Fruit fly (Drosophila melanogaster) whole organism, embryonic: ENCODE results near the gene aph-1.

Source experiments
- Awh ChIP-seq: fragments of 200-800 bp; sonication (Bioruptor generic); IDR thresholded peaks from 2 replicates; pipeline ENCODE4, ENCODE4 v1.3.6; 2022; ENCODE audit warnings: missing biosample characterization, missing genetic modification characterization
- Bteb2 ChIP-seq: fragments of 200-800 bp; sonication (Bioruptor generic); optimal IDR thresholded peaks from 2 replicates; lab custom pipeline; 2016; ENCODE audit warnings: missing biosample characterization, missing genetic modification characterization
- CG10979 ChIP-seq: fragments of 200-800 bp; sonication (Bioruptor generic); optimal IDR thresholded peaks from 2 replicates; lab custom pipeline; 2018; ENCODE audit warnings: missing biosample characterization, mild to moderate bottlenecking, missing genetic modification characterization, moderate library complexity
- CG11695 ChIP-seq: fragments of 200-800 bp; sonication (Bioruptor generic); IDR thresholded peaks from 3 replicates; pipeline ENCODE4 v1.3.6; 2022; ENCODE audit warnings: missing biosample characterization, missing genetic modification characterization
- CG12236 ChIP-seq: fragments of 200-800 bp; sonication (Bioruptor generic); optimal IDR thresholded peaks from 2 replicates; lab custom pipeline; 2016; ENCODE audit warnings: missing biosample characterization, missing genetic modification characterization
- CG13424 ChIP-seq: fragments of 200-800 bp; sonication (Bioruptor generic); optimal IDR thresholded peaks from 2 replicates; lab custom pipeline; 2019; ENCODE audit warnings: missing biosample characterization, mild to moderate bottlenecking, missing genetic modification characterization, moderate library complexity
- CG14965 ChIP-seq: fragments of 200-800 bp; sonication (Bioruptor generic); optimal IDR thresholded peaks from 2 replicates; lab custom pipeline; 2016; ENCODE audit warnings: missing biosample characterization, missing genetic modification characterization, borderline replicate concordance
- CG15011 ChIP-seq: fragments of 200-800 bp; sonication (Bioruptor generic); optimal IDR thresholded peaks from 3 replicates; lab custom pipeline; 2018; ENCODE audit warnings: missing biosample characterization, mild to moderate bottlenecking, missing genetic modification characterization
- CG2116 ChIP-seq: fragments of 200-800 bp; sonication (Bioruptor generic); optimal IDR thresholded peaks from 3 replicates; lab custom pipeline; 2018; ENCODE audit warnings: missing biosample characterization, mild to moderate bottlenecking, missing genetic modification characterization
- CG2199 ChIP-seq: fragments of 200-800 bp; sonication (Bioruptor generic); IDR thresholded peaks from 3 replicates; pipeline ENCODE4 v1.3.6; 2022; ENCODE audit warnings: missing biosample characterization, missing genetic modification characterization
- CG2202 ChIP-seq: fragments of 200-800 bp; sonication (Bioruptor generic); optimal IDR thresholded peaks from 2 replicates; lab custom pipeline; 2018; ENCODE audit warnings: missing biosample characterization, mild to moderate bottlenecking, missing genetic modification characterization
- CG31388 ChIP-seq: fragments of 200-800 bp; sonication (Bioruptor generic); optimal IDR thresholded peaks from 2 replicates; lab custom pipeline; 2016; ENCODE audit warnings: missing biosample characterization, missing genetic modification characterization
- CG3726 ChIP-seq: fragments of 200-800 bp; sonication (Bioruptor generic); IDR thresholded peaks from 3 replicates; pipeline ENCODE4, ENCODE4 v1.3.6; 2022; ENCODE audit warnings: missing biosample characterization, missing genetic modification characterization
- CG4282 ChIP-seq: fragments of 200-800 bp; sonication (Bioruptor generic); optimal IDR thresholded peaks from 2 replicates; lab custom pipeline; 2016; ENCODE audit warnings: missing biosample characterization, missing genetic modification characterization
- CG6689 ChIP-seq: fragments of 200-800 bp; sonication (Bioruptor generic); IDR thresholded peaks from 2 replicates; pipeline ENCODE4 v1.3.6; 2022; ENCODE audit warnings: missing biosample characterization, missing genetic modification characterization
- CG7372 ChIP-seq: fragments of 200-800 bp; sonication (Bioruptor generic); IDR thresholded peaks from 2 replicates; pipeline ENCODE4 v1.3.6; 2022; ENCODE audit warnings: missing biosample characterization, missing genetic modification characterization
- CG7987 ChIP-seq: fragments of 200-800 bp; sonication (Bioruptor generic); optimal IDR thresholded peaks from 2 replicates; lab custom pipeline; 2018; ENCODE audit warnings: missing biosample characterization, mild to moderate bottlenecking, missing genetic modification characterization, moderate library complexity
- CG8290 ChIP-seq, 3 experiments: fragments of 200-800 bp; sonication (Bioruptor generic); optimal IDR thresholded peaks; 2 replicates each; lab custom pipeline; 2016 to 2019; ENCODE audit warnings: missing biosample characterization in 3 of 3, missing genetic modification characterization in 3 of 3, mild to moderate bottlenecking in 2 of 3, moderate library complexity in 1 of 3
- CG9609 ChIP-seq: fragments of 200-800 bp; sonication (Bioruptor generic); optimal IDR thresholded peaks from 3 replicates; lab custom pipeline; 2016; ENCODE audit warnings: missing biosample characterization, missing genetic modification characterization
- CG9876 ChIP-seq: fragments of 200-800 bp; sonication (Bioruptor generic); optimal IDR thresholded peaks from 2 replicates; lab custom pipeline; 2016; ENCODE audit warnings: missing biosample characterization, missing genetic modification characterization
- CoRest ChIP-seq: fragments of 200-800 bp; sonication (Bioruptor generic); optimal IDR thresholded peaks from 3 replicates; lab custom pipeline; 2018; ENCODE audit warnings: missing biosample characterization, mild to moderate bottlenecking, missing genetic modification characterization, moderate library complexity
- CrebB ChIP-seq: fragments of 200-800 bp; sonication (Bioruptor generic); optimal IDR thresholded peaks from 3 replicates; lab custom pipeline; 2018; ENCODE audit warnings: missing biosample characterization, mild to moderate bottlenecking, missing genetic modification characterization
- E2f1 ChIP-seq: fragments of 200-800 bp; sonication (Bioruptor generic); IDR thresholded peaks from 2 replicates; pipeline ENCODE4 v1.3.6; 2022; ENCODE audit warnings: missing biosample characterization, missing genetic modification characterization
- E2f2 ChIP-seq: fragments of 200-800 bp; sonication (Bioruptor generic); IDR thresholded peaks from 2 replicates; pipeline ENCODE4 v1.3.6; 2022; ENCODE audit warnings: missing biosample characterization, missing genetic modification characterization
- Eip74EF ChIP-seq, 2 experiments: fragments of 200-800 bp in 1 of 2; fragments of >200 bp in 1 of 2; sonication (Bioruptor generic) in 1 of 2; optimal IDR thresholded peaks; 2 replicates each; lab custom pipeline; 2017 to 2019; ENCODE audit warnings: missing biosample characterization in 2 of 2, missing genetic modification characterization in 2 of 2, mild to moderate bottlenecking in 1 of 2, moderate library complexity in 1 of 2
- Fer3 ChIP-seq: fragments of 200-800 bp; sonication (Bioruptor generic); optimal IDR thresholded peaks from 2 replicates; lab custom pipeline; 2018; ENCODE audit warnings: missing biosample characterization, mild to moderate bottlenecking, missing genetic modification characterization, moderate library complexity
- Gug ChIP-seq: fragments of 200-800 bp; sonication (Bioruptor generic); IDR thresholded peaks from 4 replicates; pipeline ENCODE4 v1.3.6; 2022; ENCODE audit warnings: missing biosample characterization, missing genetic modification characterization
- Hmr ChIP-seq: fragments of 200-800 bp; sonication (Bioruptor generic); optimal IDR thresholded peaks from 3 replicates; lab custom pipeline; 2017; ENCODE audit warnings: mild to moderate bottlenecking, missing biosample characterization, missing genetic modification reagents, missing genetic modification characterization
- Hsf ChIP-seq: fragments of 200-800 bp; sonication (Bioruptor generic); optimal IDR thresholded peaks from 3 replicates; lab custom pipeline; 2016; ENCODE audit warnings: missing biosample characterization, missing genetic modification characterization
- Neu2 ChIP-seq: fragments of 200-800 bp; sonication (Bioruptor generic); optimal IDR thresholded peaks from 3 replicates; lab custom pipeline; 2016; ENCODE audit warnings: missing biosample characterization, missing genetic modification characterization, borderline replicate concordance
- Pdp1 ChIP-seq, 2 experiments: fragments of 200-800 bp; sonication (Bioruptor generic); optimal IDR thresholded peaks; 3 replicates each; lab custom pipeline; 2016; ENCODE audit warnings: missing biosample characterization in 2 of 2, missing genetic modification characterization in 2 of 2, mild to moderate bottlenecking in 1 of 2, moderate library complexity in 1 of 2
- Sox100B ChIP-seq: fragments of 200-800 bp; sonication (Bioruptor generic); optimal IDR thresholded peaks from 3 replicates; lab custom pipeline; 2018; ENCODE audit warnings: missing biosample characterization, mild to moderate bottlenecking, missing genetic modification characterization
- Tbp ChIP-seq: fragments of >200 bp; optimal IDR thresholded peaks from 2 replicates; lab custom pipeline; 2018; ENCODE audit warnings: missing biosample characterization, missing genetic modification characterization
- Xrp1 ChIP-seq: fragments of 200-800 bp; sonication (Bioruptor generic); IDR thresholded peaks from 2 replicates; pipeline ENCODE4 v1.3.6; 2022; ENCODE audit warnings: missing biosample characterization, missing genetic modification characterization
- bowl ChIP-seq: fragments of 200-800 bp; sonication (Bioruptor generic); IDR thresholded peaks from 2 replicates; pipeline ENCODE4 v1.3.6; 2022; ENCODE audit warnings: missing biosample characterization, missing genetic modification characterization
- chif ChIP-seq, 2 experiments: fragments of 200-800 bp; sonication (Bioruptor generic); optimal IDR thresholded peaks; 3 replicates each; lab custom pipeline; 2016; ENCODE audit warnings: missing biosample characterization in 2 of 2, missing genetic modification characterization in 2 of 2
- dan ChIP-seq: fragments of 200-800 bp; sonication (Bioruptor generic); IDR thresholded peaks from 2 replicates; pipeline ENCODE4 v1.3.6; 2022; ENCODE audit warnings: missing biosample characterization, missing genetic modification characterization
- gsb-n ChIP-seq: fragments of 200-800 bp; sonication (Bioruptor generic); optimal IDR thresholded peaks from 3 replicates; lab custom pipeline; 2018; ENCODE audit warnings: missing biosample characterization, mild to moderate bottlenecking, missing genetic modification characterization
- hkb ChIP-seq, 2 experiments: fragments of 200-800 bp in 1 of 2; fragments of >200 bp in 1 of 2; sonication (Bioruptor generic) in 1 of 2; IDR thresholded peaks in 1 of 2; optimal IDR thresholded peaks in 1 of 2; 2 replicates each; pipeline versions ENCODE4 v1.3.6 to Lab custom; 2017 to 2022; ENCODE audit warnings: missing biosample characterization in 1 of 2, missing genetic modification characterization in 1 of 2
- kah ChIP-seq: fragments of 200-800 bp; sonication (Bioruptor generic); optimal IDR thresholded peaks from 2 replicates; lab custom pipeline; 2018; ENCODE audit warnings: missing biosample characterization, mild to moderate bottlenecking, missing genetic modification characterization
- nau ChIP-seq: fragments of 200-800 bp; sonication (Bioruptor generic); optimal IDR thresholded peaks from 3 replicates; lab custom pipeline; 2017; ENCODE audit warnings: missing biosample characterization, mild to moderate bottlenecking, missing genetic modification characterization, missing genetic modification reagents
- p53 ChIP-seq: fragments of 200-800 bp; sonication (Bioruptor generic); optimal IDR thresholded peaks from 2 replicates; lab custom pipeline; 2016; ENCODE audit warnings: missing biosample characterization, missing genetic modification characterization
- shn ChIP-seq: fragments of 200-800 bp; sonication (Bioruptor generic); optimal IDR thresholded peaks from 3 replicates; lab custom pipeline; 2016; ENCODE audit warnings: missing biosample characterization, missing genetic modification characterization
- sr ChIP-seq: fragments of 200-800 bp; sonication (Bioruptor generic); IDR thresholded peaks from 3 replicates; pipeline ENCODE4 v1.3.6; 2022; ENCODE audit warnings: missing biosample characterization, missing genetic modification characterization
- ssp ChIP-seq: fragments of 200-800 bp; sonication (Bioruptor generic); IDR thresholded peaks from 2 replicates; pipeline ENCODE4 v1.3.6; 2022; ENCODE audit warnings: missing biosample characterization, missing genetic modification characterization
- trem ChIP-seq: fragments of 200-800 bp; optimal IDR thresholded peaks from 3 replicates; lab custom pipeline; 2019; ENCODE audit warnings: missing biosample characterization, mild to moderate bottlenecking, missing genetic modification characterization, moderate library complexity
- usp ChIP-seq: fragments of >200 bp; optimal IDR thresholded peaks from 2 replicates; lab custom pipeline; 2017; ENCODE audit warnings: missing biosample characterization, missing genetic modification characterization
- vvl ChIP-seq: fragments of 200-800 bp; sonication (Bioruptor generic); IDR thresholded peaks from 2 replicates; pipeline ENCODE4 v1.3.6; 2022; ENCODE audit warnings: missing biosample characterization, missing genetic modification characterization

aph-1 gene

DNA sequence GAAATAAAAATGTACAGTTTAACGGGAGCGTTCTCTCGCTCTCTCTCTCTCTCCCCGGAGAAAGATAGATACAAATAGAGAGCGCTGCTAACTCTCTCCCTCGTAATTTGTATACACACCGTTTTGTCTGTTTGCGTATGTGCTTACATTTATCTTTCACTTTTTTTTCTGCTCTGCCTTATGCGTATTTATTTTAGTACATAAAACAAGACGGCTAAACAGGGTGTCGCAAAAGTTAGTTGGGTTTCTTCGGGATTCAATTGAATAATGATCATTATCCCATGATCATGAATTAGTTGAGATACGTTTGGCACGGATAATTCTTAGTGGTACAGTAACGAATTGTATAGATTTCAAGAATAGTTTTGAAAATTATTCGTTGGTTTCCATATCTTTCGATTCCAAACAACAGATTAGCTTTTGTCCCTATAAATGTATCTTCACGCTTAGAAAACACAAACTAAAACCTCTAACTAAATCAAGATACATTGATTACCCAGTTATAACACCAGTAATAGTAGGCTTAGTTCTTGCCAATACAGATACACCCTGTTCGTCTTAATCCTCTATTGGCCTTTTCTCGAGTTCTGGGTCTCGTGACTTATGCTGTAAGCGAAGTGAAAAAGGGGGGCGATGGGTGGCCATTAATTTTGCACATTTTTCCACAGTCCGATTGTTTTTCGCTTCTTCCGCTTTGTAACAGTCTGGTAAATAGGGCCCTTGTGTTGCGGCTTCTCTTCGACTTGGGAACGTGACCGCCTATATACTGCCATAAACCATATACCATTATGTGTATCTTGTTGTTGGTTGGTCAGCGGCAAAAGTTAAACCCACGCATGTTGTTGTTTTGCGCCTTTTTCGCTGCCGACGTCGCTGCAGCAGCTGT is 11.4 kb upstream of the aph-1 start (continued):
- TF ChIP-seq hkb (optimal IDR thresholded peaks at IDR 0.05; lab: Kevin White, UChicago) (no peak), hkb (GFP tag; IDR thresholded peaks at IDR 0.05; lab: Robert Waterston, UW) (no peak), Tbp (GFP tag; lab: Kevin White, UChicago) (no peak), Sox100B (GFP tag; lab: Kevin White, UChicago) (peak; percentile 91), CG31388 (GFP tag; lab: Kevin White, UChicago) (no peak), CG11695 (GFP tag; lab: Robert Waterston, UW) (no peak), CG12236 (peak; percentile 81), bowl (GFP tag; lab: Robert Waterston, UW) (no peak), Pdp1 (GFP tag; optimal IDR thresholded peaks at IDR 0.05; lab: Kevin White, UChicago) (peak; percentile 52 to 70), Neu2 (GFP tag; lab: Kevin White, UChicago) (peak; percentile 29), gsb-n (tag; lab: Kevin White, UChicago) (peak; percentile 50), CG9876 (GFP tag; lab: Kevin White, UChicago) (peak; percentile 2), usp (no peak), Gug (GFP tag; lab: Robert Waterston, UW) (0 out of 4 replicates have a peak, but pooled peaks have one; percentile 1), CG9609 (GFP tag; lab: Kevin White, UChicago) (peak; percentile 70), CG2116 (GFP tag; lab: Kevin White, UChicago) (peak; percentile 25), CG4282 (no peak), CoRest (tag; lab: Kevin White, UChicago) (peak; percentile 85), CG2202 (tag; lab: Kevin White, UChicago) (peak; percentile 72), CG8290 (GFP tag; optimal IDR thresholded peaks at IDR 0.05; lab: Kevin White, UChicago) (peak; percentile 32), CG8290 (tag; optimal IDR thresholded peaks at IDR 0.05; lab: Kevin White, UChicago) (peak; percentile 39 to 76), p53 (GFP tag; lab: Kevin White, UChicago) (peak; percentile 54), kah (GFP tag; lab: Kevin White, UChicago) (peak; percentile 37), Fer3 (tag; lab: Kevin White, UChicago) (peak; percentile 84), shn (GFP tag; lab: Kevin White, UChicago) (peak; percentile 72), chif (GFP tag; optimal IDR thresholded peaks at IDR 0.05; lab: Kevin White, UChicago) (peak; percentile 29 to 73), Bteb2 (GFP tag; lab: Kevin White, UChicago) (peak; percentile 66), Hmr (GFP tag; lab: Kevin White, UChicago) (peak; percentile 86), sr (GFP tag; lab: Robert Waterston, UW) (no peak), E2f2 (GFP tag; lab: Robert Waterston, UW) (no peak), CG7987 (peak; percentile 75), nau (peak; percentile 87), CG15011 (GFP tag; lab: Kevin White, UChicago) (peak; percentile 83), Eip74EF (GFP tag; optimal IDR thresholded peaks at IDR 0.05; lab: Kevin White, UChicago) (peak in 1 of 2 experiments; percentile 67), Hsf (GFP tag; lab: Kevin White, UChicago) (peak; percentile 72), dan (GFP tag; lab: Robert Waterston, UW) (no peak), trem (peak; percentile 67), E2f1 (GFP tag; lab: Robert Waterston, UW) (no peak), CG10979 (tag; lab: Kevin White, UChicago) (peak; percentile 72), CG14965 (GFP tag; lab: Kevin White, UChicago) (peak; percentile 59), CG7372 (GFP tag; lab: Robert Waterston, UW) (no peak), CG3726 (GFP tag; lab: Robert Waterston, UW) (no peak), vvl (GFP tag; lab: Robert Waterston, UW) (no peak), CG6689 (GFP tag; lab: Robert Waterston, UW) (no peak), CrebB (tag; lab: Kevin White, UChicago) (peak; percentile 79), CG13424 (tag; lab: Kevin White, UChicago) (peak; percentile 87), Xrp1 (no peak), ssp (no peak), Awh (no peak), CG2199 (GFP tag; lab: Robert Waterston, UW) (no peak)
